Worm (Caenorhabditis elegans): Measurements from ENCODE around the gene rpap-2.
A peak's percentile ranks its signal among the peaks of the same experiment; 100 is the strongest.

ce11 chrIII:8964684-8965283, 3.0 kb upstream of the rpap-2 start:
- no peak for TF ChIP-seq Y75B8A.6 (GFP tag; IDR thresholded peaks at IDR 0.05)
- no peak for TF ChIP-seq zfp-3 (GFP tag; conservative IDR thresholded peaks at IDR 0.05)
- TF ChIP-seq unc-62 (GFP tag; optimal IDR thresholded peaks at IDR 0.05 in 1 of 2) = peak in 1 of 2 experiments; percentile 15
- no peak for TF ChIP-seq unc-62 (tag; optimal IDR thresholded peaks at IDR 0.05)
- TF ChIP-seq dpl-1 (GFP tag; optimal IDR thresholded peaks at IDR 0.05) = no peak
- TF ChIP-seq nhr-48 (tag; optimal IDR thresholded peaks at IDR 0.05) = no peak
- TF ChIP-seq lsy-2 (tag; optimal IDR thresholded peaks at IDR 0.05) = no peak
- TF ChIP-seq lin-15B (tag; optimal IDR thresholded peaks at IDR 0.05) = no peak
- TF ChIP-seq F49E8.2 (tag; optimal IDR thresholded peaks at IDR 0.05; ENCODE audit: borderline replicate concordance) = no peak
- no peak for TF ChIP-seq skn-1 (tag; optimal IDR thresholded peaks at IDR 0.05)
- no peak for TF ChIP-seq rbr-2 (tag; optimal IDR thresholded peaks at IDR 0.05)
- TF ChIP-seq aha-1 (tag) = no peak
